Fruit fly (Drosophila melanogaster) whole organism, adult: ENCODE results near the gene Trim9.

Experiments used
- CG11617 ChIP-seq: fragments of 200-800 bp; sonication (Bioruptor generic); optimal IDR thresholded peaks from 2 replicates; lab custom pipeline; 2017; ENCODE audit warnings: mild to moderate bottlenecking, missing biosample characterization, missing genetic modification reagents, missing genetic modification characterization
- CG12768 ChIP-seq: fragments of 200-800 bp; sonication (Bioruptor generic); optimal IDR thresholded peaks from 2 replicates; lab custom pipeline; 2017; ENCODE audit warnings: missing biosample characterization, missing genetic modification characterization, mild to moderate bottlenecking, moderate library complexity, missing genetic modification reagents
- CG14711 ChIP-seq: fragments of 200-800 bp; sonication (Bioruptor generic); optimal IDR thresholded peaks from 2 replicates; lab custom pipeline; 2018; ENCODE audit warnings: missing biosample characterization, mild to moderate bottlenecking, missing genetic modification characterization, moderate library complexity
- CG1620 ChIP-seq: fragments of 200-800 bp; sonication (Bioruptor generic); optimal IDR thresholded peaks from 2 replicates; lab custom pipeline; 2016; ENCODE audit warnings: missing biosample characterization, missing genetic modification characterization
- CG33017 ChIP-seq: fragments of 200-800 bp; sonication (Bioruptor generic); optimal IDR thresholded peaks from 2 replicates; lab custom pipeline; 2018; ENCODE audit warnings: missing biosample characterization, mild to moderate bottlenecking, missing genetic modification characterization, moderate library complexity
- CG5204 ChIP-seq: fragments of 200-800 bp; sonication (Bioruptor generic); optimal IDR thresholded peaks from 2 replicates; lab custom pipeline; 2016; ENCODE audit warnings: missing biosample characterization, missing genetic modification characterization
- CG7045 ChIP-seq: fragments of 200-800 bp; sonication (Bioruptor generic); optimal IDR thresholded peaks from 2 replicates; lab custom pipeline; 2017; ENCODE audit warnings: missing biosample characterization, mild to moderate bottlenecking, missing genetic modification characterization
- CG7101 ChIP-seq: fragments of 200-800 bp; sonication (Bioruptor generic); optimal IDR thresholded peaks from 2 replicates; lab custom pipeline; 2018; ENCODE audit warnings: missing biosample characterization, mild to moderate bottlenecking, missing genetic modification characterization, moderate library complexity
- Clk ChIP-seq: fragments of 200-800 bp; sonication (Bioruptor generic); optimal IDR thresholded peaks from 2 replicates; lab custom pipeline; 2017; ENCODE audit warnings: missing biosample characterization, missing genetic modification characterization
- Crg-1 ChIP-seq: fragments of 200-800 bp; sonication (Bioruptor generic); optimal IDR thresholded peaks from 2 replicates; lab custom pipeline; 2016; ENCODE audit warnings: missing biosample characterization, missing genetic modification characterization
- Hr96 ChIP-seq: fragments of 200-800 bp; sonication (Bioruptor generic); optimal IDR thresholded peaks from 2 replicates; lab custom pipeline; 2016; ENCODE audit warnings: missing biosample characterization, missing genetic modification characterization
- Mnt ChIP-seq: fragments of 200-800 bp; sonication (Bioruptor generic); optimal IDR thresholded peaks from 2 replicates; lab custom pipeline; 2016; ENCODE audit warnings: missing biosample characterization, mild to moderate bottlenecking, missing genetic modification characterization
- bab1 ChIP-seq: fragments of 200-800 bp; sonication (Bioruptor generic); optimal IDR thresholded peaks from 3 replicates; lab custom pipeline; 2019; ENCODE audit warnings: missing biosample characterization, mild to moderate bottlenecking, missing genetic modification characterization, moderate library complexity
- cic ChIP-seq: fragments of 200-800 bp; sonication (Bioruptor generic); optimal IDR thresholded peaks from 2 replicates; lab custom pipeline; 2017; ENCODE audit warnings: missing biosample characterization, mild to moderate bottlenecking, missing genetic modification characterization, moderate library complexity
- cnc ChIP-seq, 2 experiments: fragments of >200 bp; optimal IDR thresholded peaks; 2 replicates each; lab custom pipeline; 2017
- kay ChIP-seq: fragments of 200-800 bp; sonication (Bioruptor generic); peaks from one replicate; lab custom pipeline; 2016; ENCODE audit warnings: missing biosample characterization, missing genetic modification characterization, borderline replicate concordance
- ovo ChIP-seq: fragments of 200-800 bp; sonication (Bioruptor generic); optimal IDR thresholded peaks from 2 replicates; lab custom pipeline; 2016; ENCODE audit warnings: missing biosample characterization, missing genetic modification characterization
- pad ChIP-seq: fragments of 200-800 bp; sonication (Bioruptor generic); optimal IDR thresholded peaks from 3 replicates; lab custom pipeline; 2017; ENCODE audit warnings: missing biosample characterization, missing genetic modification characterization, mild to moderate bottlenecking, moderate library complexity, missing genetic modification reagents
- tj ChIP-seq: fragments of 200-800 bp; sonication (Bioruptor generic); optimal IDR thresholded peaks from 3 replicates; lab custom pipeline; 2017; ENCODE audit warnings: missing biosample characterization, mild to moderate bottlenecking, missing genetic modification characterization, moderate library complexity
- toe ChIP-seq: fragments of 200-800 bp; sonication (Bioruptor generic); optimal IDR thresholded peaks from 2 replicates; lab custom pipeline; 2016; ENCODE audit warnings: missing biosample characterization, missing genetic modification characterization

Gene Trim9

DNA sequence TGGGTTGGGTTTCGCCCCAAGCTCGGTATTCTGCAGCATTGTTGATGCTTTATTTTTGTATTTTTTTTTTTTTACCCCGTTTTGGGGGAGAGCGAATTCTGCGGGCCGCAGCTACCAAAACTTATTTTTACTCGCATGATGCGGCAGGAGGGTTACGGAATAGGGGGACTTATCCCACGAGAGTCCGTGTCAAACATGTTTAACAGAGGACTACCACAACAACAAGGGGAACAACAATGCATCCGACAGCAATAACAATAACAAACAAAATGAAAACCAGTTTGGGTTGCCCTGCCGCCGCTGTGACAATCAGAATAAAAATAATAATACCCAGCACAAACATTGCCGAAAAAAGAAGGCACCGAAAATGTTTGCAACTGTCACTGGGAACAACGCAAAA is 68.4 kb downstream of the Trim9 start:
- TF ChIP-seq Mnt (GFP tag; lab: Kevin White, UChicago) (no peak), CG1620 (no peak), CG7101 (no peak), ovo (GFP tag; lab: Kevin White, UChicago) (no peak), Clk (GFP tag; lab: Kevin White, UChicago) (no peak)

DNA sequence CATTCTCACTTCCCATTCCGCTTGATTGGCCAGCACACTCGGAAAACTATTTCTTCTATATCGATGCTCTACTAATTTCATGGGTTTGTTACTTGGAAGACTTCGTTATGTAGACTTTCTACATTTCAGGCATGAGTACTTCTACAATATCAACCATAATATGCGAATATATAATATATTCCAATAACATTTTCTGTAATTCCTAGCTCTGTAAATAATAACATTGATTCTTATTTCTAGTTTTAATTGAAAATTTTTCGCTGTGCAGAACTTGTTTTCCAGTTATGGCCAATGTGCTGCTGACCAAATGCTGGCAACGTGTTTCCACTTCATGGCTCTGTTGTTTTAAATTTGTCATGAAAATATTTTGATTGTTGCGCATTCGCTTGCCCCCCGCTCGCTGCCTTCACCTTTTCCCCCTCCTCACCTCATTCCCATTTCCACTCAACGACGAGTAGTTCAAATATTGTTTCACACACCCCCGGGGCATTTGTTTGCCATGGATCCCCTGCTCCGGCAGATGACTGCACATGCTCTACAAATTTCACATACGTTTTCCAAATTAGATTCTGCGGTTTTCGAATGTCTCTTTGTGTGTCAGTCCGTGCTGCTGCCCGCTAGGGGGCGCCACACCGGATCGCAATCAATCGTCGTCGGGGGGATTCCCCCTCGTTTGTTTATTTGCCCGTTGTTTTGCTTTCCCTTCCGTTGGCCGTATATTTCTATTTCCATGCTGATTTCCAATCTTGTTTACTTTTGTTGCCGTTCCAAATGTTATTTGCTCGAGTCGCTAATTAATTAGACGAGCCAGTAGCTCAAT is 70.2 kb downstream of the Trim9 start:
- TF ChIP-seq CG11617 (GFP tag; lab: Kevin White, UChicago): no peak
- peak; percentile 4 for TF ChIP-seq kay (GFP tag; lab: Kevin White, UChicago)

DNA sequence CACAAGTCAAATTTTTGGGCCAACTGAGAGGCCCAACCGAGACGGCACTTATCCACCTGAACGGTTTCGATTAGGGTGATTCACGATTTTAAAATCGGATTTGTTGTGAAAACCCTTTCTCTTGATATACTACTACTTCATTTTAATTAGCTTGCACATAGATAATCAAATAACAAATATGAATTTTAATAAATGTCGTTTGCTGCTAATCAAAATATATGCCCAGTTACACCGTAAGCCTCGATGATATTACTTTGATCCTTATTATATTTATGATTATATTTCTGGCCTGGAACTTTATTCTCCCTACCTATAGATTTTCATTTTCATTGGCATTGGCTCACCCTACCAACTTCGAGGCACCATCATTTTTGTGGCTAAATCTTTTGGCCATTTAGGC is 71.2 kb downstream of the Trim9 start:
- TF ChIP-seq ovo (GFP tag; lab: Kevin White, UChicago) (no peak), CG1620 (no peak), CG7045 (GFP tag; lab: Kevin White, UChicago) (no peak), CG14711 (tag; lab: Kevin White, UChicago) (no peak), cic (GFP tag; lab: Kevin White, UChicago) (no peak), CG11617 (GFP tag; lab: Kevin White, UChicago) (no peak), Clk (GFP tag; lab: Kevin White, UChicago) (no peak), CG33017 (tag; lab: Kevin White, UChicago) (no peak), Hr96 (GFP tag; lab: Kevin White, UChicago) (no peak), pad (no peak)

DNA sequence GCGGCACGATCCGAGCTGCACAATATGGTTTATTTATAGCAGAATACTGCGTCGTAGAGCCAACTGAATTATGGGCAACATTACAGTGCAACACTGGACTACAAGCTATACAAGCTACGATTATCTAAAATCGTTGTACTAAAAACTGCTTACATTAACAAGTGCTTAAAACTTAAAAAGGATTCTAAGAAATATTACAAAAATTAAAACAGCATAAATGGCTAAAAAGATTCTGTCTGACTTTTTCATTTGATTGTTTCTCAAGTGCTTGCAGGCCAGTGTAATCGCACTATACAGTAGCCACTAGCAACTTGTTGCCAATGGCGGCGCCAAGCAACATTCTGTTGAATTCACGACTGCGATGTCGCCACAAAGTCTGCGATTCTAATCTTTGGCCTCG is 72.1 kb downstream of the Trim9 start:
- TF ChIP-seq cic (GFP tag; lab: Kevin White, UChicago) (no peak), Clk (GFP tag; lab: Kevin White, UChicago) (no peak), bab1 (GFP tag; lab: Kevin White, UChicago) (no peak), Crg-1 (GFP tag; lab: Kevin White, UChicago) (no peak), pad (no peak), CG5204 (GFP tag; lab: Kevin White, UChicago) (no peak), CG1620 (no peak), CG33017 (tag; lab: Kevin White, UChicago) (no peak), cnc (optimal IDR thresholded peaks at IDR 0.05; lab: Kevin White, UChicago) (no peak), kay (GFP tag; lab: Kevin White, UChicago) (no peak), CG7101 (no peak), CG12768 (GFP tag; lab: Kevin White, UChicago) (no peak), ovo (GFP tag; lab: Kevin White, UChicago) (no peak), CG7045 (GFP tag; lab: Kevin White, UChicago) (no peak)

DNA sequence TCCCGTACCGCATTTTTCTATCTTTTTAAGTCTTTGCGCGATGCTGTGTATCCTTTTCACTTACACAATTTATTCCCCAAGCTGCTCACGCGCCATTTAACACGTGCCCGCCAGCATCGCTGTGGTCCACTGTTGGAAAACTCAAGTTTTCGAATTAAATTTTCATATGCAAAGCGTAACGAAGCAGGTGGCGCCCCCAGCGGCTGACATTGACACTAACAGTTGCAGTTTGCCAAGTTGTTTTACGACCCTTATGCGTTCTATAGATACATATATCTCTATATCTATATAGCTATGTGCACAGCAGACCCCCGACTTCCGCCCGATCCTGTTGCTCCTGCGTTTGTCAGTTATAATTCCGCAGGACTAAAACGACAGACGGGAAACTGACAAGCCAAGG is 81.3 kb downstream of the Trim9 start:
- no peak for TF ChIP-seq CG7045 (GFP tag; lab: Kevin White, UChicago)
- no peak for TF ChIP-seq toe (GFP tag; lab: Kevin White, UChicago)
- TF ChIP-seq Crg-1 (GFP tag; lab: Kevin White, UChicago): no peak
- no peak for TF ChIP-seq Hr96 (GFP tag; lab: Kevin White, UChicago)
- no peak for TF ChIP-seq cic (GFP tag; lab: Kevin White, UChicago)
- no peak for TF ChIP-seq CG12768 (GFP tag; lab: Kevin White, UChicago)
- no peak for TF ChIP-seq CG5204 (GFP tag; lab: Kevin White, UChicago)
- no peak for TF ChIP-seq CG11617 (GFP tag; lab: Kevin White, UChicago)
- TF ChIP-seq kay (GFP tag; lab: Kevin White, UChicago): no peak

DNA sequence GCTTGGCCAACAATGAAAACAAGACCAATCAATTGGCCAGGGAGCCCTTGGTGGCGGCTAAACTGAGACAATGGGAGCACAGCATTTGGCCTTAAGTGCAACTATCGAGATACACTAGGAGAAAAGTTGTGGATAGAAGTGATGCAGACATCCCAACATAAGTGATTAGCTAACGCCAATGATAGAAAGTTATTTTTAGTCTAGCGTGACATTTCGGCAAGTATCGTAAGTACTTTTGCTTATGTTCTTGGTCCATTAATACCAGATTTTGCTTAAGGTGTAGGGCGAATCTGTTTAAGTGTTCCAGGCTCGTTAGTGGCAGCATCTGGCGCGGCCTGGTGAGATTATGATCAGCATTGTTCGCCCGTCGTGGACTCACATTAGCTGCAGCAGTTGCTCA is 88.0 kb downstream of the Trim9 start:
- no peak for TF ChIP-seq cnc (optimal IDR thresholded peaks at IDR 0.05; lab: Kevin White, UChicago)
- TF ChIP-seq ovo (GFP tag; lab: Kevin White, UChicago): no peak
- TF ChIP-seq tj (GFP tag; lab: Kevin White, UChicago): no peak
- TF ChIP-seq kay (GFP tag; lab: Kevin White, UChicago): no peak
- no peak for TF ChIP-seq Crg-1 (GFP tag; lab: Kevin White, UChicago)
- TF ChIP-seq bab1 (GFP tag; lab: Kevin White, UChicago): no peak
- TF ChIP-seq CG12768 (GFP tag; lab: Kevin White, UChicago): no peak
- TF ChIP-seq CG5204 (GFP tag; lab: Kevin White, UChicago): no peak
- TF ChIP-seq Mnt (GFP tag; lab: Kevin White, UChicago): no peak

DNA sequence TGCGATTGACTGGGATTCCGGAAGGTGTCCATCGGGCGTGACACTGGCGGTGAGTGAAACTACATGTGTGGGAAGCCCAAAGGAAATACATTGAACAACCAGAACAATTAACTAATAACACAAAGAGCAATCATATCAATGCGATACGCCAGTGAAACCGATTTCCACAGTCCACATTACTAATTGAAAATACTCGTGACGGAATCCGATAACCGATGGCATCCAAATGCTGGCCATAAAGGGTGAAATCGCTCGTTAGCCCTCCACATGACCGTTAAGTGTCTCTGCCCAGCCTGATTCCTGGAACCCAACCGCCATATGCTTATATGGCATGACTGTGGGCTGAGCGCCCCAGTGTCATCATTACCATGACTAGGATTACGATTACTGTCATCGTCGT is 93.7 kb downstream of the Trim9 start, which contains the start of gene CG7329:
TSS of gene CG7329 (minus strand) at position 101 of the 400 bp plus-strand sequence.
- no peak for TF ChIP-seq CG14711 (tag; lab: Kevin White, UChicago)
- TF ChIP-seq cic (GFP tag; lab: Kevin White, UChicago): no peak
- TF ChIP-seq Clk (GFP tag; lab: Kevin White, UChicago): no peak
- no peak for TF ChIP-seq CG7045 (GFP tag; lab: Kevin White, UChicago)
- TF ChIP-seq ovo (GFP tag; lab: Kevin White, UChicago): no peak
- TF ChIP-seq bab1 (GFP tag; lab: Kevin White, UChicago): no peak
- no peak for TF ChIP-seq CG33017 (tag; lab: Kevin White, UChicago)
- no peak for TF ChIP-seq CG1620
- TF ChIP-seq toe (GFP tag; lab: Kevin White, UChicago): no peak
- no peak for TF ChIP-seq kay (GFP tag; lab: Kevin White, UChicago)
- no peak for TF ChIP-seq Crg-1 (GFP tag; lab: Kevin White, UChicago)
- TF ChIP-seq CG5204 (GFP tag; lab: Kevin White, UChicago): no peak
- TF ChIP-seq CG7101: no peak
- no peak for TF ChIP-seq Hr96 (GFP tag; lab: Kevin White, UChicago)
